Worm (Caenorhabditis elegans): ENCODE measurements around the gene sod-3.
"Not testable (repeated sequence)": the region's sequence is repeated elsewhere in the genome, so short reads cannot be mapped to it uniquely, and the experiment has no call there.

Gene sod-3

ce11 chrX:17117359-17117758 is 24.8 kb downstream of the sod-3 start, which contains the start of gene K09E3.2:
Gene K09E3.2 (plus strand): TSS chrX:17117659.
- TF ChIP-seq ama-1 (optimal IDR thresholded peaks at IDR 0.05); tra-4 (tag; optimal IDR thresholded peaks at IDR 0.05); hmbx-1 (tag; optimal IDR thresholded peaks at IDR 0.05): not testable (repeated sequence)

DNA sequence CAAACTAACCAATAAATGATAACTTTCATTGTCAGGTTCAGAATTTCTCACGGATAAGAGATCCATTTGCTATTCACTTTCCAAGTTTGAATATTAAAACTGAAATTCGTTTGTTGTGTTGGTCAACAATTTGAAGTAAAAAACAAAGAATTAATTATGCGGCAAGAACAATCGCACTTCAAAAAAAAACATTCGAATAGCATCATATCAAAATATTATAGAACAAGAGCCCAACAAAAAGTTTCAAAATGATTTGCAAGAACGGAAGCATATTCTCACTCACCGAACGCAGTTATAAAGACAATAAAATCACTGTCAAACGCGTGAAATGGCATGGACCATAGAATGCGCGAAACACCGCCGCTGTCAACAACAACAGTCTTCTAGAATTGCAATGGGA is 41.9 kb downstream of the sod-3 start, which contains the start of gene K09E3.7:
Gene K09E3.7, minus strand, starts transcription at position 101 of the 400 bp plus-strand sequence.
- TF ChIP-seq flt-1 (GFP tag; IDR thresholded peaks at IDR 0.05), result no peak
- no peak for TF ChIP-seq sea-1 (GFP tag; conservative IDR thresholded peaks at IDR 0.05)
- TF ChIP-seq hmg-4 (GFP tag; optimal IDR thresholded peaks at IDR 0.05), result no peak
- TF ChIP-seq ama-1 (optimal IDR thresholded peaks at IDR 0.05), result no peak
- no peak for TF ChIP-seq tbx-11 (GFP tag; IDR thresholded peaks at IDR 0.05)
- no peak for TF ChIP-seq ceh-36 (tag; optimal IDR thresholded peaks at IDR 0.05)

- TF ChIP-seq tbx-11 (GFP tag; IDR thresholded peaks at IDR 0.05) (no peak), tra-4 (tag; optimal IDR thresholded peaks at IDR 0.05) (no peak), sea-1 (GFP tag; conservative IDR thresholded peaks at IDR 0.05) (no peak), ets-7 (tag; optimal IDR thresholded peaks at IDR 0.05) (no peak), B0310.2 (tag; optimal IDR thresholded peaks at IDR 0.05) (no peak), F13C5.2 (tag; optimal IDR thresholded peaks at IDR 0.05) (no peak), hmbx-1 (tag; optimal IDR thresholded peaks at IDR 0.05) (no peak), tbx-37 (GFP tag; conservative IDR thresholded peaks at IDR 0.05) (no peak), ceh-13 (GFP tag; optimal IDR thresholded peaks at IDR 0.05) (no peak), ama-1 (optimal IDR thresholded peaks at IDR 0.05) (no peak)
Observed at ce11 chrX:17135704-17136103, 43.2 kb downstream of the sod-3 start.

DNA sequence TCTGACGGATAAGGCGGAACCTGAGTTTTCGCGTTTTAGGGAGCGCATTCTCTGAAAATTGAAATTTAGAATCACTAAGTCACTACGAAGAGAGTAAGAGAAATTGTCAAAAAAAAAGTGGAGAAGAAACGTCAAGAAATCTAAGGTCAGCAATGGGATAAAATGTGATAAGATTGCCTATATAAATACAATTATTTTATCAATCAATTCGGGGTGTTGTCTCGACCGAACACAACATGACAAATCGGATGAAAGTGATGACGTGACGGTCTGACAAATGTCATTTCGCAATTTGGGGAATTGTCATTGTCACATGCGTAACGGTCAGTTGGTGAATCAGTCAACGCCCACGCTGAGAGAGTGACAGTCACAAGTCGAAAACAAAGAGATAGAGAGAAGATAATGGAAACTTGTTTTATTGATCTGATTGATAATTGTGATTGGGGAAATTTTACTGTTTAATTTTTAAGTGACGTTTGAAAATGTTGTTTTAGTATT is 45.6 kb downstream of the sod-3 start, which contains the start of gene cnp-3:
Gene cnp-3, minus strand, starts transcription at position 51 of the 498 bp plus-strand sequence.
- TF ChIP-seq B0310.2 (tag; optimal IDR thresholded peaks at IDR 0.05) (no peak), hnd-1 (tag; optimal IDR thresholded peaks at IDR 0.05) (no peak), tbx-11 (GFP tag; IDR thresholded peaks at IDR 0.05) (no peak), flt-1 (GFP tag; IDR thresholded peaks at IDR 0.05) (no peak), scrt-1 (GFP tag; IDR thresholded peaks at IDR 0.05) (no peak), hmbx-1 (tag; optimal IDR thresholded peaks at IDR 0.05) (no peak), ets-7 (tag; optimal IDR thresholded peaks at IDR 0.05) (no peak), aly-1 (tag; optimal IDR thresholded peaks at IDR 0.05) (no peak), ama-1 (optimal IDR thresholded peaks at IDR 0.05) (no peak), tbx-37 (GFP tag; conservative IDR thresholded peaks at IDR 0.05) (no peak), F13C5.2 (tag; optimal IDR thresholded peaks at IDR 0.05) (no peak)

- no peak for TF ChIP-seq ceh-13 (GFP tag; optimal IDR thresholded peaks at IDR 0.05)
- no peak for TF ChIP-seq tra-4 (tag; optimal IDR thresholded peaks at IDR 0.05)
- TF ChIP-seq hnd-1 (tag; optimal IDR thresholded peaks at IDR 0.05), result no peak
- TF ChIP-seq sea-1 (GFP tag; conservative IDR thresholded peaks at IDR 0.05), result no peak
- no peak for TF ChIP-seq scrt-1 (GFP tag; IDR thresholded peaks at IDR 0.05)
- no peak for TF ChIP-seq ama-1 (optimal IDR thresholded peaks at IDR 0.05)
- no peak for TF ChIP-seq tbx-37 (GFP tag; conservative IDR thresholded peaks at IDR 0.05)
- no peak for TF ChIP-seq hmg-4 (GFP tag; optimal IDR thresholded peaks at IDR 0.05)
- no peak for TF ChIP-seq F13C5.2 (tag; optimal IDR thresholded peaks at IDR 0.05)
- TF ChIP-seq tbx-11 (GFP tag; IDR thresholded peaks at IDR 0.05), result no peak
- TF ChIP-seq ets-7 (tag; optimal IDR thresholded peaks at IDR 0.05), result no peak
- TF ChIP-seq B0310.2 (tag; optimal IDR thresholded peaks at IDR 0.05), result no peak
- TF ChIP-seq aly-1 (tag; optimal IDR thresholded peaks at IDR 0.05), result no peak
- no peak for TF ChIP-seq ceh-36 (tag; optimal IDR thresholded peaks at IDR 0.05)
- no peak for TF ChIP-seq flt-1 (GFP tag; IDR thresholded peaks at IDR 0.05)
- TF ChIP-seq pes-1 (GFP tag; IDR thresholded peaks at IDR 0.05), result no peak
- TF ChIP-seq hmbx-1 (tag; optimal IDR thresholded peaks at IDR 0.05), result no peak
Observed at ce11 chrX:17139204-17139780, 46.7 kb downstream of the sod-3 start.

ce11 chrX:17140447-17140846 is 47.9 kb downstream of the sod-3 start:
- TF ChIP-seq ceh-13 (GFP tag; optimal IDR thresholded peaks at IDR 0.05) (no peak), ama-1 (optimal IDR thresholded peaks at IDR 0.05) (no peak), ets-7 (tag; optimal IDR thresholded peaks at IDR 0.05) (no peak), F13C5.2 (tag; optimal IDR thresholded peaks at IDR 0.05) (no peak), ceh-36 (tag; optimal IDR thresholded peaks at IDR 0.05) (no peak), tra-4 (tag; optimal IDR thresholded peaks at IDR 0.05) (no peak), tbx-37 (GFP tag; conservative IDR thresholded peaks at IDR 0.05) (no peak), B0310.2 (tag; optimal IDR thresholded peaks at IDR 0.05) (no peak), aly-1 (tag; optimal IDR thresholded peaks at IDR 0.05) (no peak)
